Worm (Caenorhabditis elegans) whole organism, L4/young adult: Measurements from ENCODE around the gene twk-25.
A peak's percentile ranks its signal among the peaks of the same experiment; 100 is the strongest.

ENCODE experiments used
- W03F9.2 ChIP-seq: fragments of 150-350 bp; optimal IDR thresholded peaks from 2 replicates; lab custom pipeline; 2014; ENCODE audit warnings: missing biosample characterization, missing genetic modification characterization
- dao-5 ChIP-seq: sonication (generic microtip); optimal IDR thresholded peaks from 2 replicates; lab custom pipeline; 2016; ENCODE audit warnings: missing genotype, missing genetic modification characterization, moderate library complexity, missing compliant biosample characterization
- him-1 ChIP-seq: sonication (generic microtip); optimal IDR thresholded peaks from 2 replicates; lab custom pipeline; 2016; ENCODE audit warnings: missing genotype, missing genetic modification reagents, missing genetic modification characterization, missing compliant biosample characterization

Gene twk-25

ce11 chrIV:11487889-11488556 is 16.5 kb upstream of the twk-25 start:
- no peak for TF ChIP-seq W03F9.2 (tag; lab: Kevin White, UChicago)
- no peak for TF ChIP-seq dao-5 (tag; lab: Kevin White, UChicago)
- no peak for TF ChIP-seq him-1 (tag; lab: Kevin White, UChicago)

ce11 chrIV:11489077-11489476 is 15.4 kb upstream of the twk-25 start:
- TF ChIP-seq W03F9.2 (tag; lab: Kevin White, UChicago) (no peak), dao-5 (tag; lab: Kevin White, UChicago) (no peak), him-1 (tag; lab: Kevin White, UChicago) (no peak)

ce11 chrIV:11489610-11490339 is 14.7 kb upstream of the twk-25 start:
- TF ChIP-seq W03F9.2 (tag; lab: Kevin White, UChicago) (peak; percentile 7), him-1 (tag; lab: Kevin White, UChicago) (no peak), dao-5 (tag; lab: Kevin White, UChicago) (no peak)

- no peak for TF ChIP-seq him-1 (tag; lab: Kevin White, UChicago)
- no peak for TF ChIP-seq W03F9.2 (tag; lab: Kevin White, UChicago)
- no peak for TF ChIP-seq dao-5 (tag; lab: Kevin White, UChicago)
These were observed 13.1 kb upstream of the twk-25 start for ce11 chrIV:11491422-11491821.

- TF ChIP-seq him-1 (tag; lab: Kevin White, UChicago) (no peak), W03F9.2 (tag; lab: Kevin White, UChicago) (no peak), dao-5 (tag; lab: Kevin White, UChicago) (no peak)
These were observed 12.2 kb upstream of the twk-25 start for ce11 chrIV:11492345-11492744.

ce11 chrIV:11493899-11494298 is 10.6 kb upstream of the twk-25 start:
- TF ChIP-seq him-1 (tag; lab: Kevin White, UChicago) (no peak), dao-5 (tag; lab: Kevin White, UChicago) (no peak), W03F9.2 (tag; lab: Kevin White, UChicago) (no peak)

ce11 chrIV:11494924-11495323 is 9.6 kb upstream of the twk-25 start:
- TF ChIP-seq him-1 (tag; lab: Kevin White, UChicago) (peak; percentile 70), dao-5 (tag; lab: Kevin White, UChicago) (no peak), W03F9.2 (tag; lab: Kevin White, UChicago) (no peak)

ce11 chrIV:11498169-11498568 is 6.3 kb upstream of the twk-25 start, which contains the start of gene sms-1:
Gene sms-1, minus strand, starts transcription at chrIV:11498174.
- no peak for TF ChIP-seq dao-5 (tag; lab: Kevin White, UChicago)
- no peak for TF ChIP-seq W03F9.2 (tag; lab: Kevin White, UChicago)
- TF ChIP-seq him-1 (tag; lab: Kevin White, UChicago), result no peak

ce11 chrIV:11500421-11500820 is 4.1 kb upstream of the twk-25 start, which contains the start of gene H21P03.10:
Gene H21P03.10, plus strand, starts transcription at chrIV:11500721.
- no peak for TF ChIP-seq W03F9.2 (tag; lab: Kevin White, UChicago)
- no peak for TF ChIP-seq him-1 (tag; lab: Kevin White, UChicago)
- TF ChIP-seq dao-5 (tag; lab: Kevin White, UChicago), result no peak

- TF ChIP-seq him-1 (tag; lab: Kevin White, UChicago) (no peak), dao-5 (tag; lab: Kevin White, UChicago) (no peak), W03F9.2 (tag; lab: Kevin White, UChicago) (no peak)
These were observed 862 bp upstream of the twk-25 start for ce11 chrIV:11503654-11504053.

- TF ChIP-seq dao-5 (tag; lab: Kevin White, UChicago), result no peak
- no peak for TF ChIP-seq W03F9.2 (tag; lab: Kevin White, UChicago)
- TF ChIP-seq him-1 (tag; lab: Kevin White, UChicago), result no peak
These were observed 6.1 kb downstream of the twk-25 start, which contains the start of gene M04B2.6 for ce11 chrIV:11510664-11511063. Gene M04B2.6, minus strand, starts transcription at chrIV:11510764.

- TF ChIP-seq W03F9.2 (tag; lab: Kevin White, UChicago), result no peak
- no peak for TF ChIP-seq dao-5 (tag; lab: Kevin White, UChicago)
- TF ChIP-seq him-1 (tag; lab: Kevin White, UChicago), result no peak
These were observed 16.4 kb downstream of the twk-25 start, which contains the start of the genes M04B2.4 and gfl-1 for ce11 chrIV:11520960-11521359. Gene M04B2.4, minus strand, starts transcription at chrIV:11521031. Gene gfl-1, plus strand, starts transcription at chrIV:11521290.

ce11 chrIV:11522225-11522952 is 17.9 kb downstream of the twk-25 start:
- TF ChIP-seq him-1 (tag; lab: Kevin White, UChicago), result no peak
- no peak for TF ChIP-seq dao-5 (tag; lab: Kevin White, UChicago)
- peak; percentile 22 for TF ChIP-seq W03F9.2 (tag; lab: Kevin White, UChicago)
